Worm (Caenorhabditis elegans): ENCODE results near the gene T05A8.3.
A peak's percentile ranks its signal among the peaks of the same experiment; 100 is the strongest.

T05A8.3 gene

ce11 chrII:2752536-2752935, 35.3 kb upstream of the T05A8.3 start, which contains the start of gene F29A7.6 (continued):
- TF ChIP-seq unc-86 (tag; optimal IDR thresholded peaks at IDR 0.05) (peak; percentile 41), mab-9 (GFP tag; IDR thresholded peaks at IDR 0.05) (0 out of 2 replicates have a peak, but pooled peaks have one; percentile 36), ztf-11 (tag; optimal IDR thresholded peaks at IDR 0.05) (peak in 1 of 2 experiments; percentile 83), lin-14 (GFP tag; optimal IDR thresholded peaks at IDR 0.05) (peak; percentile 78), nhr-76 (tag; optimal IDR thresholded peaks at IDR 0.05) (no peak), fkh-10 (GFP tag; optimal IDR thresholded peaks at IDR 0.05) (no peak), egl-13 (tag; optimal IDR thresholded peaks at IDR 0.05) (peak; percentile 26), mep-1 (tag; optimal IDR thresholded peaks at IDR 0.05) (no peak), lin-35 (GFP tag; optimal IDR thresholded peaks at IDR 0.05) (peak; percentile 53 to 63), lin-39 (tag; optimal IDR thresholded peaks at IDR 0.05) (peak; percentile 2), nhr-237 (tag; optimal IDR thresholded peaks at IDR 0.05) (no peak), F16B12.6 (tag; optimal IDR thresholded peaks at IDR 0.05) (peak; percentile 25), nhr-47 (tag; optimal IDR thresholded peaks at IDR 0.05) (peak; percentile 81), unc-98 (GFP tag; IDR thresholded peaks at IDR 0.05) (peak; percentile 68), nhr-28 (tag; optimal IDR thresholded peaks at IDR 0.05) (no peak), nhr-12 (tag; optimal IDR thresholded peaks at IDR 0.05) (no peak), C04F5.9 (tag; optimal IDR thresholded peaks at IDR 0.05) (peak; percentile 20), sup-37 (GFP tag; optimal IDR thresholded peaks at IDR 0.05) (no peak), nhr-77 (tag; optimal IDR thresholded peaks at IDR 0.05) (peak; percentile 3), nhr-19 (GFP tag; conservative IDR thresholded peaks at IDR 0.05) (peak; percentile 65), ceh-88 (GFP tag; IDR thresholded peaks at IDR 0.05) (no peak), lin-15B (tag; optimal IDR thresholded peaks at IDR 0.05) (peak; percentile 60), skn-1 (tag; optimal IDR thresholded peaks at IDR 0.05) (peak; percentile 41), ztf-4 (tag; optimal IDR thresholded peaks at IDR 0.05) (no peak), elt-3 (tag; optimal IDR thresholded peaks at IDR 0.05) (peak in 1 of 6 experiments; percentile 17), nhr-20 (tag; optimal IDR thresholded peaks at IDR 0.05) (peak; percentile 66), lir-3 (tag; optimal IDR thresholded peaks at IDR 0.05; ENCODE audit: poor library complexity) (no peak), hpl-2 (GFP tag; optimal IDR thresholded peaks at IDR 0.05) (no peak), sox-4 (tag; optimal IDR thresholded peaks at IDR 0.05) (peak; percentile 65)

- no peak for TF ChIP-seq elt-2 (tag; optimal IDR thresholded peaks at IDR 0.05)
- no peak for TF ChIP-seq C34B4.2 (tag; optimal IDR thresholded peaks at IDR 0.05)
- TF ChIP-seq F16B12.6 (tag; optimal IDR thresholded peaks at IDR 0.05), result no peak
- TF ChIP-seq efl-1 (optimal IDR thresholded peaks at IDR 0.05), result no peak
- no peak for TF ChIP-seq efl-1 (GFP tag; optimal IDR thresholded peaks at IDR 0.05 in 1 of 2)
- TF ChIP-seq nhr-77 (tag; optimal IDR thresholded peaks at IDR 0.05), result no peak
- no peak for TF ChIP-seq ets-5 (GFP tag; IDR thresholded peaks at IDR 0.05)
Measured at ce11 chrII:2751278-2751677, 34.0 kb upstream of the T05A8.3 start.

ce11 chrII:2749595-2750048, 32.4 kb upstream of the T05A8.3 start, which contains the start of gene F29A7.4:
TSS of gene F29A7.4 (plus strand) at chrII:2749998.
- no peak for TF ChIP-seq hlh-17 (GFP tag; optimal IDR thresholded peaks at IDR 0.05; ENCODE audit: borderline replicate concordance)
- TF ChIP-seq unc-130 (tag; optimal IDR thresholded peaks at IDR 0.05), result no peak
- TF ChIP-seq elt-2 (tag; optimal IDR thresholded peaks at IDR 0.05), result peak; percentile 72

ce11 chrII:2747956-2748621, 30.9 kb upstream of the T05A8.3 start:
- TF ChIP-seq lir-3 (tag; optimal IDR thresholded peaks at IDR 0.05; ENCODE audit: poor library complexity) (no peak), ceh-8 (GFP tag; optimal IDR thresholded peaks at IDR 0.05) (peak; percentile 3), lin-13 (GFP tag; optimal IDR thresholded peaks at IDR 0.05) (peak; percentile 4), isw-1 (GFP tag; IDR thresholded peaks at IDR 0.05) (peak; percentile 53), efl-3 (GFP tag; optimal IDR thresholded peaks at IDR 0.05) (no peak), vab-15 (tag; optimal IDR thresholded peaks at IDR 0.05) (no peak), lin-35 (GFP tag; optimal IDR thresholded peaks at IDR 0.05) (peak in 1 of 2 experiments; percentile 31), unc-130 (tag; optimal IDR thresholded peaks at IDR 0.05) (no peak), fkh-8 (tag; optimal IDR thresholded peaks at IDR 0.05) (peak; percentile 94), dpl-1 (GFP tag; optimal IDR thresholded peaks at IDR 0.05) (peak in 2 of 3 experiments; percentile 10 to 11), pax-3 (tag; optimal IDR thresholded peaks at IDR 0.05) (no peak), F16B12.6 (tag; optimal IDR thresholded peaks at IDR 0.05) (no peak), lsy-2 (tag; optimal IDR thresholded peaks at IDR 0.05) (peak; percentile 48 to 62), aha-1 (tag; optimal IDR thresholded peaks at IDR 0.05) (no peak), nhr-12 (tag; optimal IDR thresholded peaks at IDR 0.05) (no peak), egl-13 (tag; optimal IDR thresholded peaks at IDR 0.05) (peak; percentile 79), snpc-4 (tag; optimal IDR thresholded peaks at IDR 0.05) (peak; percentile 66)

Measured in whole organism, L1 larva.